Fruit fly (Drosophila melanogaster) S2 (cell line): Measurements from ENCODE around the gene Pkcdelta.

Experiments used
- CG8478 ChIP-seq: fragments of >200 bp; optimal IDR thresholded peaks from 2 replicates; lab custom pipeline; 2018
- CTCF ChIP-seq, 2 experiments: fragments of >200 bp; optimal IDR thresholded peaks; 2 replicates each; lab custom pipeline; 2018

Pkcdelta gene

dm6 chrX:12496497-12496896 is 64.5 kb downstream of the Pkcdelta start, which contains the start of gene Mks1:
Gene Mks1 (minus strand): TSS chrX:12496597.
- TF ChIP-seq CTCF (optimal IDR thresholded peaks at IDR 0.05; lab: Kevin White, UChicago) (no peak), CG8478 (no peak)

dm6 chrX:12496930-12497329 is 64.9 kb downstream of the Pkcdelta start, which contains the start of gene mdu:
Gene mdu (plus strand): TSS chrX:12497188.
- no peak for TF ChIP-seq CG8478
- no peak for TF ChIP-seq CTCF (optimal IDR thresholded peaks at IDR 0.05; lab: Kevin White, UChicago)

dm6 chrX:12498101-12498500 is 66.1 kb downstream of the Pkcdelta start:
- no peak for TF ChIP-seq CG8478
- no peak for TF ChIP-seq CTCF (optimal IDR thresholded peaks at IDR 0.05; lab: Kevin White, UChicago)
